Fruit fly (Drosophila melanogaster): ENCODE measurements around the gene CG14861.

dm6 chr3R:15057214-15057613, 42.6 kb downstream of the CG14861 start:
- TF ChIP-seq pan (optimal IDR thresholded peaks at IDR 0.05): no peak
- no peak for TF ChIP-seq usp (GFP tag; optimal IDR thresholded peaks at IDR 0.05)

All from whole organism.